Worm (Caenorhabditis elegans) whole organism, L3 larva: Measurements from ENCODE around the gene H42K12.3.

ENCODE experiments used
- R02D3.7 ChIP-seq: fragments of 150-350 bp; optimal IDR thresholded peaks from 2 replicates; lab custom pipeline; 2014; ENCODE audit warnings: missing biosample characterization, missing genetic modification characterization
- ZK546.5 ChIP-seq: sonication (generic microtip); optimal IDR thresholded peaks from 2 replicates; lab custom pipeline; 2017; ENCODE audit warnings: missing biosample characterization, missing genetic modification characterization
- aly-2 ChIP-seq: fragments of 150-350 bp; optimal IDR thresholded peaks from 2 replicates; lab custom pipeline; 2014; ENCODE audit warnings: missing biosample characterization, missing genetic modification characterization
- ama-1 ChIP-seq: fragments of 150-350 bp; optimal IDR thresholded peaks from 2 replicates; lab custom pipeline; 2018
- ceh-16 ChIP-seq: sonication (generic microtip); optimal IDR thresholded peaks from 2 replicates; lab custom pipeline; 2017; ENCODE audit warnings: missing biosample characterization, missing genetic modification characterization
- ceh-28 ChIP-seq: fragments of 150-350 bp; optimal IDR thresholded peaks from 2 replicates; lab custom pipeline; 2014; ENCODE audit warnings: missing biosample characterization, missing genetic modification reagents, missing genetic modification characterization
- ceh-82 ChIP-seq: fragments of 150-350 bp; optimal IDR thresholded peaks from 2 replicates; lab custom pipeline; 2014; ENCODE audit warnings: missing biosample characterization, missing genetic modification characterization
- ceh-9 ChIP-seq: sonication (generic microtip); optimal IDR thresholded peaks from 2 replicates; lab custom pipeline; 2018; ENCODE audit warnings: missing biosample characterization, missing genetic modification characterization
- daf-12 ChIP-seq: fragments of 150-350 bp; optimal IDR thresholded peaks from 2 replicates; lab custom pipeline; 2014; ENCODE audit warnings: missing biosample characterization, missing genetic modification reagents, missing genetic modification characterization
- egl-27 ChIP-seq: sonication (generic microtip); optimal IDR thresholded peaks from 4 replicates; lab custom pipeline; 2017; ENCODE audit warnings: missing biosample characterization, missing genetic modification reagents, missing genetic modification characterization
- egl-5 ChIP-seq: fragments of 150-350 bp; optimal IDR thresholded peaks from 2 replicates; lab custom pipeline; 2017; ENCODE audit warnings: missing biosample characterization, missing genetic modification reagents, missing genetic modification characterization, inconsistent platforms
- elt-1 ChIP-seq: fragments of 150-350 bp; optimal IDR thresholded peaks from 2 replicates; lab custom pipeline; 2014; ENCODE audit warnings: missing biosample characterization, missing genetic modification characterization
- elt-2 ChIP-seq: sonication (generic microtip); optimal IDR thresholded peaks from 2 replicates; lab custom pipeline; 2016; ENCODE audit warnings: missing genetic modification reagents, mild to moderate bottlenecking, missing genetic modification characterization, missing compliant biosample characterization
- elt-3 ChIP-seq, 3 experiments: fragments of 150-350 bp in 1 of 3; sonication (generic microtip) in 2 of 3; optimal IDR thresholded peaks; 2 replicates in 2 of 3; 4 replicates in 1 of 3; lab custom pipeline; 2014 to 2017; ENCODE audit warnings: missing biosample characterization in 3 of 3, missing genetic modification characterization in 3 of 3
- eor-1 ChIP-seq, 2 experiments: fragments of 150-350 bp; optimal IDR thresholded peaks; 2 replicates each; lab custom pipeline; 2014 to 2018; ENCODE audit warnings: missing biosample characterization in 2 of 2, missing genetic modification characterization in 2 of 2
- fkh-10 ChIP-seq: sonication (generic microtip); optimal IDR thresholded peaks from 2 replicates; lab custom pipeline; 2017; ENCODE audit warnings: missing biosample characterization, missing genetic modification reagents, missing genetic modification characterization
- fkh-2 ChIP-seq: fragments of 150-350 bp; optimal IDR thresholded peaks from 2 replicates; lab custom pipeline; 2014; ENCODE audit warnings: missing biosample characterization, missing genetic modification reagents, missing genetic modification characterization
- fos-1 ChIP-seq: fragments of 150-350 bp; optimal IDR thresholded peaks from 2 replicates; lab custom pipeline; 2014; ENCODE audit warnings: missing biosample characterization, missing genetic modification characterization
- hmg-11 ChIP-seq: sonication (generic microtip); optimal IDR thresholded peaks from 2 replicates; lab custom pipeline; 2016; ENCODE audit warnings: missing genetic modification characterization, missing compliant biosample characterization
- jun-1 ChIP-seq: fragments of 150-350 bp; optimal IDR thresholded peaks from 2 replicates; lab custom pipeline; 2014; ENCODE audit warnings: missing biosample characterization, missing genetic modification reagents, missing genetic modification characterization
- lin-15B ChIP-seq: fragments of 150-350 bp; optimal IDR thresholded peaks from 2 replicates; lab custom pipeline; 2014; ENCODE audit warnings: missing biosample characterization, missing genetic modification characterization
- lin-39 ChIP-seq: fragments of 150-350 bp; optimal IDR thresholded peaks from 2 replicates; lab custom pipeline; 2018; ENCODE audit warnings: missing biosample characterization, missing genetic modification reagents, missing genetic modification characterization
- lsy-12 ChIP-seq: sonication (generic microtip); optimal IDR thresholded peaks from 2 replicates; lab custom pipeline; 2016; ENCODE audit warnings: mild to moderate bottlenecking, missing genetic modification characterization, missing compliant biosample characterization
- mdl-1 ChIP-seq: fragments of 150-350 bp; optimal IDR thresholded peaks from 2 replicates; lab custom pipeline; 2014; ENCODE audit warnings: missing biosample characterization, missing genetic modification characterization
- mml-1 ChIP-seq: fragments of 150-350 bp; sonication (generic microtip); optimal IDR thresholded peaks from 3 replicates; lab custom pipeline; 2014; ENCODE audit warnings: missing biosample characterization, missing genetic modification characterization
- nfya-1 ChIP-seq: sonication (generic microtip); optimal IDR thresholded peaks from 2 replicates; lab custom pipeline; 2017; ENCODE audit warnings: missing genetic modification characterization, mild to moderate bottlenecking, missing compliant biosample characterization, antibody characterized with exemption, moderate library complexity; ENCODE audit not compliant: insufficient read depth
- nhr-11 ChIP-seq: fragments of 150-350 bp; optimal IDR thresholded peaks from 2 replicates; lab custom pipeline; 2014; ENCODE audit warnings: missing biosample characterization, missing genetic modification characterization
- nhr-12 ChIP-seq: fragments of 150-350 bp; optimal IDR thresholded peaks from 2 replicates; lab custom pipeline; 2014; ENCODE audit warnings: missing biosample characterization, missing genetic modification characterization
- nhr-23 ChIP-seq: fragments of 150-350 bp; optimal IDR thresholded peaks from 2 replicates; lab custom pipeline; 2014; ENCODE audit warnings: missing biosample characterization, missing genetic modification reagents, missing genetic modification characterization
- nhr-237 ChIP-seq: fragments of 150-350 bp; optimal IDR thresholded peaks from 2 replicates; lab custom pipeline; 2014; ENCODE audit warnings: missing biosample characterization, missing genetic modification characterization
- nhr-25 ChIP-seq: sonication (generic microtip); optimal IDR thresholded peaks from 2 replicates; lab custom pipeline; 2017; ENCODE audit warnings: missing biosample characterization, missing genetic modification characterization
- nhr-28 ChIP-seq: fragments of 150-350 bp; optimal IDR thresholded peaks from 2 replicates; lab custom pipeline; 2014; ENCODE audit warnings: missing biosample characterization, missing genetic modification characterization
- nhr-43 ChIP-seq: sonication (generic microtip); optimal IDR thresholded peaks from 2 replicates; lab custom pipeline; 2016; ENCODE audit warnings: mild to moderate bottlenecking, missing genetic modification characterization, missing compliant biosample characterization; ENCODE audit not compliant: poor library complexity, severe bottlenecking
- nhr-67 ChIP-seq: fragments of 150-350 bp; optimal IDR thresholded peaks from 2 replicates; lab custom pipeline; 2014; ENCODE audit warnings: missing biosample characterization, missing genetic modification characterization
- nhr-76 ChIP-seq: fragments of 150-350 bp; sonication (generic microtip); optimal IDR thresholded peaks from 5 replicates; lab custom pipeline; 2014; ENCODE audit warnings: missing biosample characterization, missing genetic modification characterization
- nhr-77 ChIP-seq: fragments of 150-350 bp; optimal IDR thresholded peaks from 2 replicates; lab custom pipeline; 2014; ENCODE audit warnings: missing biosample characterization, missing genetic modification characterization
- pha-4 ChIP-seq: fragments of 150-350 bp; optimal IDR thresholded peaks from 2 replicates; lab custom pipeline; 2014; ENCODE audit warnings: missing biosample characterization, missing genetic modification reagents, missing genetic modification characterization
- pqm-1 ChIP-seq: fragments of 150-350 bp; optimal IDR thresholded peaks from 2 replicates; lab custom pipeline; 2017; ENCODE audit warnings: missing biosample characterization, missing genetic modification characterization, inconsistent platforms
- sea-2 ChIP-seq: fragments of 150-350 bp; sonication (generic microtip); optimal IDR thresholded peaks from 4 replicates; lab custom pipeline; 2014; ENCODE audit warnings: missing biosample characterization, missing genetic modification reagents, missing genetic modification characterization
- skn-1 ChIP-seq: fragments of 150-350 bp; optimal IDR thresholded peaks from 2 replicates; lab custom pipeline; 2014; ENCODE audit warnings: missing biosample characterization, missing genetic modification characterization
- snpc-4 ChIP-seq: fragments of 150-350 bp; optimal IDR thresholded peaks from 2 replicates; lab custom pipeline; 2014; ENCODE audit warnings: missing biosample characterization, missing genetic modification characterization
- tbx-2 ChIP-seq: sonication (generic microtip); optimal IDR thresholded peaks from 2 replicates; lab custom pipeline; 2016; ENCODE audit warnings: mild to moderate bottlenecking, missing genetic modification characterization, missing compliant biosample characterization
- unc-39 ChIP-seq: sonication (generic microtip); optimal IDR thresholded peaks from 4 replicates; lab custom pipeline; 2017; ENCODE audit warnings: missing biosample characterization, missing genetic modification characterization
- unc-62 ChIP-seq: fragments of 150-350 bp; sonication (generic microtip); optimal IDR thresholded peaks from 4 replicates; lab custom pipeline; 2014; ENCODE audit warnings: missing biosample characterization, missing genetic modification reagents, missing genetic modification characterization
- zag-1 ChIP-seq: fragments of 150-350 bp; optimal IDR thresholded peaks from 2 replicates; lab custom pipeline; 2014; ENCODE audit warnings: missing biosample characterization, missing genetic modification characterization
- ztf-11 ChIP-seq: fragments of 150-350 bp; optimal IDR thresholded peaks from 2 replicates; lab custom pipeline; 2014; ENCODE audit warnings: missing biosample characterization, missing genetic modification characterization
- ztf-4 ChIP-seq: fragments of 150-350 bp; optimal IDR thresholded peaks from 2 replicates; lab custom pipeline; 2014; ENCODE audit warnings: missing biosample characterization, missing genetic modification characterization

Gene H42K12.3

DNA sequence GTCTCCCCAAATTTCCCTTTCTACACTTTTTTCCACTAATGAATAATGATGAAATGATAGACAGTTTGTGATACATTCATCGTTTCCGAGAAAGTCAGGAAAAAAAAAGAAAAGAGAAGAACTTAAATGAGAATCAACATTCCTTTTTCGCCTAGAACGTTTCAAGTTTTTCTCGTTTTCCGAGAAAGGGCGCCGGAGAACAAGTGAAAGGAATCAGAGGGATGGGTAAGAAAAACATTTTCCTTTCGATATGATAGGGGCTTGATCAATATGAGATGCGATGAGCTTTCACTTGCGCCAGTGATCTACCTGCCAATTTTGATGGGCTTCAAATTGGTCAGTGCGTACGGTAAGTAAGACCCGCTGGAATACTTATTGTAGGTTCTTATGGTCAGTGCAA is 1.7 kb upstream of the H42K12.3 start:
- TF ChIP-seq unc-62 (GFP tag; lab: Kevin White, UChicago) (no peak), ceh-16 (tag; lab: Kevin White, UChicago) (no peak), nhr-43 (tag; lab: Kevin White, UChicago) (peak; percentile 18)

DNA sequence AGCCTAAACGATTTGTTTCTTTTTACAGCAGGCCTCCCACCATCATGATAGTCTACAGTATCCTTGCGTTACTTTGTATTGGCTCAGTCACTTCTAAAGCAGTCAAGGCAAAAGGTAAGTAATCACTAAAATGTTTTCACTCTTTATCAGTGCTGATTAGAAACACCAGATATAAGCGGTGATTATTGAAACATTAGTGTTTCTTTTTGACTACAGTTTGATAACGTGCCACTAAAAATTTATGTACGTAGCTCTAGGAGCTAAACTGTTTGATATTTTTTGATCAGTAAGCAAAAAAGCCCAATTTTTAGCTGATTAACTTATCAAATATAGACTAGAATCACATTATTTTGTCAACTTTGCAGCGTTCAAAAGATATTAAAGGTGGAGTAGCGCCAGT is 386 bp downstream of the H42K12.3 start:
- no peak for TF ChIP-seq elt-3 (tag; optimal IDR thresholded peaks at IDR 0.05; lab: Kevin White, UChicago)
- TF ChIP-seq daf-12, result no peak
- TF ChIP-seq elt-2 (tag; lab: Kevin White, UChicago), result peak; percentile 24
- TF ChIP-seq jun-1, result no peak
- TF ChIP-seq nhr-11 (tag; lab: Kevin White, UChicago), result no peak
- no peak for TF ChIP-seq skn-1
- no peak for TF ChIP-seq ceh-28 (tag; lab: Kevin White, UChicago)
- peak; percentile 13 for TF ChIP-seq pqm-1 (tag; lab: Kevin White, UChicago)
- TF ChIP-seq, all 47 proteins: peak for 2

ce11 chrX:1319708-1320107 is 8.5 kb downstream of the H42K12.3 start:
- TF ChIP-seq ceh-9 (tag; lab: Kevin White, UChicago), result no peak
- TF ChIP-seq nhr-28, result no peak
- no peak for TF ChIP-seq elt-1 (tag; lab: Kevin White, UChicago)
- peak; percentile 66 for TF ChIP-seq ceh-28 (tag; lab: Kevin White, UChicago)
- no peak for TF ChIP-seq R02D3.7 (tag; lab: Kevin White, UChicago)
- TF ChIP-seq mml-1 (tag; lab: Kevin White, UChicago), result no peak
- TF ChIP-seq hmg-11 (tag; lab: Kevin White, UChicago), result peak; percentile 78
- peak; percentile 19 for TF ChIP-seq lsy-12 (tag; lab: Kevin White, UChicago)
- no peak for TF ChIP-seq ztf-4 (tag; lab: Kevin White, UChicago)
- no peak for TF ChIP-seq nhr-77
- TF ChIP-seq nhr-43 (tag; lab: Kevin White, UChicago), result no peak
- TF ChIP-seq egl-5 (tag; lab: Kevin White, UChicago), result peak; percentile 76
- peak; percentile 59 for TF ChIP-seq nfya-1
- TF ChIP-seq lin-39, result peak; percentile 73
- no peak for TF ChIP-seq sea-2
- no peak for TF ChIP-seq nhr-11 (tag; lab: Kevin White, UChicago)
- TF ChIP-seq nhr-67 (tag; lab: Kevin White, UChicago), result no peak
- no peak for TF ChIP-seq egl-27
- TF ChIP-seq ztf-11 (tag; lab: Kevin White, UChicago), result no peak
- TF ChIP-seq ama-1 (lab: Kevin White, UChicago), result no peak
- peak; percentile 1 for TF ChIP-seq ceh-82 (tag; lab: Kevin White, UChicago)
- TF ChIP-seq daf-12, result no peak
- peak; percentile 27 for TF ChIP-seq snpc-4 (tag; lab: Kevin White, UChicago)
- no peak for TF ChIP-seq skn-1
- TF ChIP-seq ceh-16 (tag; lab: Kevin White, UChicago), result no peak
- peak; percentile 16 for TF ChIP-seq tbx-2
- TF ChIP-seq eor-1 (tag; optimal IDR thresholded peaks at IDR 0.05; lab: Kevin White, UChicago), result no peak
- TF ChIP-seq pqm-1 (tag; lab: Kevin White, UChicago), result peak; percentile 30
- no peak for TF ChIP-seq jun-1
- no peak for TF ChIP-seq elt-3 (tag; optimal IDR thresholded peaks at IDR 0.05; lab: Kevin White, UChicago)
- no peak for TF ChIP-seq fkh-10 (GFP tag; lab: Kevin White, UChicago)
- TF ChIP-seq mdl-1 (tag; lab: Kevin White, UChicago), result peak; percentile 58
- no peak for TF ChIP-seq unc-39 (tag; lab: Kevin White, UChicago)
- TF ChIP-seq nhr-25 (tag; lab: Kevin White, UChicago), result no peak
- TF ChIP-seq zag-1, result no peak
- TF ChIP-seq fos-1 (tag; lab: Kevin White, UChicago), result no peak
- TF ChIP-seq fkh-2 (tag; lab: Kevin White, UChicago), result no peak
- TF ChIP-seq nhr-23 (tag; lab: Kevin White, UChicago), result peak; percentile 38
- no peak for TF ChIP-seq unc-62 (GFP tag; lab: Kevin White, UChicago)
- TF ChIP-seq pha-4 (tag; lab: Kevin White, UChicago), result peak; percentile 70
- TF ChIP-seq aly-2 (tag; lab: Kevin White, UChicago), result no peak
- TF ChIP-seq nhr-76 (tag; lab: Kevin White, UChicago), result no peak
- TF ChIP-seq nhr-237 (tag; lab: Kevin White, UChicago), result no peak
- TF ChIP-seq ZK546.5 (tag; lab: Kevin White, UChicago), result no peak
- TF ChIP-seq elt-2 (tag; lab: Kevin White, UChicago), result peak; percentile 83
- TF ChIP-seq nhr-12 (tag; lab: Kevin White, UChicago), result no peak
- no peak for TF ChIP-seq lin-15B (tag; lab: Kevin White, UChicago)
